Worm (Caenorhabditis elegans) whole organism, L1 larva: Measurements from ENCODE around the gene srbc-1.

ENCODE experiments used
- ama-1 ChIP-seq: fragments of 150-350 bp; optimal IDR thresholded peaks from 2 replicates; lab custom pipeline; 2014
- ceh-90 ChIP-seq: sonication (generic microtip); optimal IDR thresholded peaks from 2 replicates; lab custom pipeline; 2016; ENCODE audit warnings: missing genetic modification characterization, missing compliant biosample characterization
- egl-27 ChIP-seq, 2 experiments: fragments of 150-350 bp in 1 of 2; sonication (generic microtip); optimal IDR thresholded peaks; 3 replicates each; lab custom pipeline; 2017 to 2018; ENCODE audit warnings: missing biosample characterization in 2 of 2, missing genetic modification characterization in 2 of 2, missing genetic modification reagents in 2 of 2
- lin-13 ChIP-seq: fragments of 150-350 bp; optimal IDR thresholded peaks from 2 replicates; lab custom pipeline; 2014; ENCODE audit warnings: missing biosample characterization, missing genetic modification reagents, missing genetic modification characterization
- lsy-2 ChIP-seq, 2 experiments: fragments of 150-350 bp; optimal IDR thresholded peaks; 2 replicates each; lab custom pipeline; 2014; ENCODE audit warnings: missing biosample characterization in 2 of 2, missing genetic modification characterization in 2 of 2
- nhr-19 ChIP-seq: fragments of 200-800 bp; sonication (Bioruptor generic); conservative IDR thresholded peaks from 2 replicates; pipeline ENCODE4 v1.3.6; 2022; ENCODE audit warnings: missing genetic modification characterization, missing compliant biosample characterization
- zag-1 ChIP-seq: fragments of 150-350 bp; optimal IDR thresholded peaks from 2 replicates; lab custom pipeline; 2014; ENCODE audit warnings: missing biosample characterization, missing genetic modification characterization

DNA sequence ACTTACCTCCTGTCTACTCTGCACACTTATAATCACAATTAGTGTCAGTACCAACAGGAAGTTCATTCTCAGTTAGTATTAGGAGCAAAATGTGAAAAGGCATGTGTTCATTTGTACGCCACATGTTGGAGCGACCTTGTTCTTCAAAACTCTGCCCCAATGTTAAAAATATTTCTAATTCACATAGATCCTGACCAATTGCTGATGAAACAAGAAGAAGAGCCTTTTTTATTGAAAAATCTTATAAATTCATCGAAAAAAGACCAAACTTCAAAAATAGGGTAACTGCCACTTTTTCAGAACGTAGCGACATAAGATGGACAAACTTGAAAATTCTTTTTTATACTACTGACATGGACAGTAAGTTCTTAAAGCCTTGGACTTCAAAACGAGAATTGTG, 35.6 kb downstream of the srbc-1 start, which contains the start of gene T28A11.17:
- TF ChIP-seq ceh-90 (tag; lab: Kevin White, UChicago) (no peak), lin-13 (GFP tag; lab: Kevin White, UChicago) (no peak), nhr-19 (no peak), ama-1 (lab: Kevin White, UChicago) (no peak), lsy-2 (tag; optimal IDR thresholded peaks at IDR 0.05; lab: Kevin White, UChicago) (no peak), egl-27 (tag; optimal IDR thresholded peaks at IDR 0.05; lab: Kevin White, UChicago) (no peak), zag-1 (tag; lab: Kevin White, UChicago) (no peak)
